Worm (Caenorhabditis elegans) whole organism, L4/young adult: ENCODE results near the gene col-132.

Source experiments
- W03F9.2 ChIP-seq: fragments of 150-350 bp; optimal IDR thresholded peaks from 2 replicates; lab custom pipeline; 2014; ENCODE audit warnings: missing biosample characterization, missing genetic modification characterization
- dao-5 ChIP-seq: sonication (generic microtip); optimal IDR thresholded peaks from 2 replicates; lab custom pipeline; 2016; ENCODE audit warnings: missing genotype, missing genetic modification characterization, moderate library complexity, missing compliant biosample characterization
- him-1 ChIP-seq: sonication (generic microtip); optimal IDR thresholded peaks from 2 replicates; lab custom pipeline; 2016; ENCODE audit warnings: missing genotype, missing genetic modification reagents, missing genetic modification characterization, missing compliant biosample characterization

col-132 gene

DNA sequence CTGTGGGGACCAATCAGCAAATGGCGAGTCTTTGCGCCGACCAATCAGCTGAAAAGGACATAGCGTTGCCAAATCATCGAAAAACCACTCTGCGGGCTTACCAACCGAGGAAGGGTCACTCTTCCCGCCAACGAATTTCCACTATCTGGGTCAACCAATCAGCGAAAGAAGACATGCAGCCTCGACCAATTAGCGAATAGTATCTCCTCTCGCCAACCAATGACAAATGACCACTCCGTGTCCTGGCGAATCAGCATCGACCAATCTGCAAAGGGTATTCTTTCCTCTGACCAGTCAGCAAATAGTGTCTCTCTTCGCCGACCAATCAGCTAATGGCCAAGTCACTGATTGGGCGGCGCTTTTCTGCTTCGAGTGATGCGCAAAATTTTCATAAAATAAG is 49.4 kb downstream of the col-132 start:
- TF ChIP-seq dao-5 (tag; lab: Kevin White, UChicago) (no peak), him-1 (tag; lab: Kevin White, UChicago) (no peak), W03F9.2 (tag; lab: Kevin White, UChicago) (no peak)
